Comparison of ENCODE assay signal across 4 worm cellular contexts in genomic region chrX:13145988-13146873, ce11.
TF ChIP-seq lines count a peak whose summit lies in the region.

No protein-coding gene starts in this region.

TF ChIP-seq in whole organism, L2 larva, 48 proteins besides CTCF, POLR2A, EP300 and RAD21:
- TF ChIP-seq nhr-25 (tag; optimal IDR thresholded peaks at IDR 0.05; lab: Kevin White, UChicago) (peak; percentile 20), blmp-1 (tag; optimal IDR thresholded peaks at IDR 0.05; lab: Kevin White, UChicago; ENCODE audit: insufficient read depth) (peak; percentile 93), lin-39 (tag; optimal IDR thresholded peaks at IDR 0.05; lab: Kevin White, UChicago) (no peak)

TF ChIP-seq in whole organism, L4 larva, 104 proteins besides CTCF, POLR2A, EP300 and RAD21:
- TF ChIP-seq egl-43 (GFP tag; IDR thresholded peaks at IDR 0.05; lab: Robert Waterston, UW) = no peak
- TF ChIP-seq T26A8.4 (GFP tag; IDR thresholded peaks at IDR 0.05; lab: Robert Waterston, UW) = no peak
- TF ChIP-seq unc-62 (GFP tag; optimal IDR thresholded peaks at IDR 0.05 in 1 of 2; lab: Kevin White, UChicago) = peak in 1 of 2 experiments; percentile 87
- no peak for TF ChIP-seq unc-62 (tag; optimal IDR thresholded peaks at IDR 0.05; lab: Kevin White, UChicago)
- TF ChIP-seq aha-1 (tag; lab: Kevin White, UChicago) = peak; percentile 95
- no peak for TF ChIP-seq hif-1 (tag; optimal IDR thresholded peaks at IDR 0.05; lab: Kevin White, UChicago)
- no peak for TF ChIP-seq lin-13 (GFP tag; optimal IDR thresholded peaks at IDR 0.05; lab: Kevin White, UChicago)

TF ChIP-seq in whole organism, late embryonic, 69 proteins besides CTCF, POLR2A, EP300 and RAD21:
- peak; percentile 30 for TF ChIP-seq ceh-31 (tag; optimal IDR thresholded peaks at IDR 0.05; lab: Kevin White, UChicago)
- peak; percentile 9 for TF ChIP-seq ceh-34 (tag; optimal IDR thresholded peaks at IDR 0.05; lab: Kevin White, UChicago)
- no peak for TF ChIP-seq pax-1 (tag; optimal IDR thresholded peaks at IDR 0.05; lab: Kevin White, UChicago)

TF ChIP-seq in whole organism, mixed stage, embryonic, 35 proteins besides CTCF, POLR2A, EP300 and RAD21:
- TF ChIP-seq sptf-1 (tag; optimal IDR thresholded peaks at IDR 0.05; lab: Kevin White, UChicago) (peak; percentile 72), ztf-11 (tag; optimal IDR thresholded peaks at IDR 0.05; lab: Kevin White, UChicago) (peak; percentile 71), lsy-2 (tag; optimal IDR thresholded peaks at IDR 0.05; lab: Kevin White, UChicago) (no peak), mab-5 (tag; optimal IDR thresholded peaks at IDR 0.05; lab: Kevin White, UChicago) (no peak), tbx-8 (GFP tag; optimal IDR thresholded peaks at IDR 0.05; lab: Kevin White, UChicago) (no peak), unc-62 (GFP tag; optimal IDR thresholded peaks at IDR 0.05; lab: Kevin White, UChicago) (no peak), hlh-1 (tag; optimal IDR thresholded peaks at IDR 0.05; lab: Kevin White, UChicago) (no peak), ham-2 (GFP tag; optimal IDR thresholded peaks at IDR 0.05; lab: Kevin White, UChicago) (no peak), flh-1 (GFP tag; optimal IDR thresholded peaks at IDR 0.05; lab: Kevin White, UChicago) (no peak), elt-3 (tag; optimal IDR thresholded peaks at IDR 0.05; lab: Kevin White, UChicago) (no peak), nhr-12 (tag; optimal IDR thresholded peaks at IDR 0.05; lab: Kevin White, UChicago) (no peak), ceh-39 (tag; optimal IDR thresholded peaks at IDR 0.05; lab: Kevin White, UChicago) (no peak), lin-13 (tag; optimal IDR thresholded peaks at IDR 0.05; lab: Kevin White, UChicago) (no peak), ces-1 (GFP tag; optimal IDR thresholded peaks at IDR 0.05; lab: Kevin White, UChicago) (peak; percentile 64), nhr-237 (tag; optimal IDR thresholded peaks at IDR 0.05; lab: Kevin White, UChicago) (no peak), nhr-76 (tag; optimal IDR thresholded peaks at IDR 0.05; lab: Kevin White, UChicago) (no peak), ceh-43 (GFP tag; optimal IDR thresholded peaks at IDR 0.05; lab: Kevin White, UChicago) (peak; percentile 47), unc-39 (tag; optimal IDR thresholded peaks at IDR 0.05; lab: Kevin White, UChicago) (no peak), zip-8 (tag; optimal IDR thresholded peaks at IDR 0.05; lab: Kevin White, UChicago) (no peak), nhr-28 (tag; optimal IDR thresholded peaks at IDR 0.05; lab: Kevin White, UChicago) (no peak), mls-2 (tag; optimal IDR thresholded peaks at IDR 0.05; lab: Kevin White, UChicago) (peak; percentile 31), bed-3 (GFP tag; optimal IDR thresholded peaks at IDR 0.05; lab: Kevin White, UChicago) (no peak), elt-1 (tag; optimal IDR thresholded peaks at IDR 0.05; lab: Kevin White, UChicago; ENCODE audit: borderline replicate concordance, insufficient read depth) (no peak), cnd-1 (tag; optimal IDR thresholded peaks at IDR 0.05; lab: Kevin White, UChicago) (peak; percentile 97), lin-32 (GFP tag; optimal IDR thresholded peaks at IDR 0.05; lab: Kevin White, UChicago) (peak; percentile 95), pha-4 (tag; optimal IDR thresholded peaks at IDR 0.05; lab: Kevin White, UChicago) (no peak), ceh-83 (GFP tag; optimal IDR thresholded peaks at IDR 0.05; lab: Kevin White, UChicago) (no peak), nhr-2 (tag; optimal IDR thresholded peaks at IDR 0.05; lab: Kevin White, UChicago) (peak; percentile 97), M03D4.4 (tag; optimal IDR thresholded peaks at IDR 0.05; lab: Kevin White, UChicago) (no peak), blmp-1 (tag; optimal IDR thresholded peaks at IDR 0.05; lab: Kevin White, UChicago) (peak; percentile 79), unc-120 (tag; optimal IDR thresholded peaks at IDR 0.05; lab: Kevin White, UChicago; ENCODE audit: poor library complexity, severe bottlenecking) (no peak), mep-1 (tag; optimal IDR thresholded peaks at IDR 0.05; lab: Kevin White, UChicago) (no peak), drap-1 (GFP tag; optimal IDR thresholded peaks at IDR 0.05; lab: Kevin White, UChicago) (no peak), sem-2 (GFP tag; optimal IDR thresholded peaks at IDR 0.05; lab: Kevin White, UChicago) (no peak), snpc-4 (tag; optimal IDR thresholded peaks at IDR 0.05; lab: Kevin White, UChicago) (no peak)
